Worm (Caenorhabditis elegans): ENCODE results near the gene enpl-1.

Gene enpl-1

ce11 chrIV:11142314-11143227 lies 23.5 kb downstream of the enpl-1 start, which contains the start of gene skih-2 (continued):
- TF ChIP-seq nfyb-1 (GFP tag; IDR thresholded peaks at IDR 0.05) (peak; percentile 45; the same call in 1 of the 2 replicates), ztf-22 (GFP tag; optimal IDR thresholded peaks at IDR 0.05) (no peak), C17E4.6 (GFP tag; IDR thresholded peaks at IDR 0.05) (no peak), lin-54 (GFP tag; optimal IDR thresholded peaks at IDR 0.05) (peak; percentile 75), hmg-1.2 (GFP tag; IDR thresholded peaks at IDR 0.05) (no peak), hrde-1 (tag; optimal IDR thresholded peaks at IDR 0.05; ENCODE audit: borderline replicate concordance) (no peak), snpc-1.3 (tag; optimal IDR thresholded peaks at IDR 0.05; ENCODE audit: insufficient read depth) (no peak), efl-1 (GFP tag; optimal IDR thresholded peaks at IDR 0.05) (peak; percentile 72), ceh-91 (GFP tag; IDR thresholded peaks at IDR 0.05) (peak; percentile 73), ceh-40 (GFP tag; IDR thresholded peaks at IDR 0.05) (no peak), C06A6.2 (GFP tag; conservative IDR thresholded peaks at IDR 0.05) (no peak), madf-6 (GFP tag; IDR thresholded peaks at IDR 0.05) (peak; percentile 95), mcd-1 (GFP tag; IDR thresholded peaks at IDR 0.05) (no peak), madf-8 (GFP tag; conservative IDR thresholded peaks at IDR 0.05) (peak; percentile 78), tbp1 (GFP tag; optimal IDR thresholded peaks at IDR 0.05) (no peak), F23B12.7 (tag; optimal IDR thresholded peaks at IDR 0.05; ENCODE audit: insufficient read depth) (no peak), sptf-2 (GFP tag; optimal IDR thresholded peaks at IDR 0.05) (no peak), hsf-1 (GFP tag; IDR thresholded peaks at IDR 0.05) (peak; percentile 98), lsl-1 (GFP tag; optimal IDR thresholded peaks at IDR 0.05) (peak; percentile 93), fkh-3 (tag; optimal IDR thresholded peaks at IDR 0.05) (no peak), F33H1.4 (GFP tag; IDR thresholded peaks at IDR 0.05) (peak; percentile 89), B0261.1 (tag; optimal IDR thresholded peaks at IDR 0.05) (no peak), ccch-3 (GFP tag; optimal IDR thresholded peaks at IDR 0.05) (no peak), K11D2.4 (GFP tag; IDR thresholded peaks at IDR 0.05) (no peak), T26A5.8 (tag; optimal IDR thresholded peaks at IDR 0.05) (no peak), aptf-2 (GFP tag; conservative IDR thresholded peaks at IDR 0.05) (no peak), nhr-80 (tag; optimal IDR thresholded peaks at IDR 0.05) (no peak), pbrm-1 (GFP tag; IDR thresholded peaks at IDR 0.05) (no peak)

ce11 chrIV:11143228-11143444 lies 24.0 kb downstream of the enpl-1 start, which contains the start of gene F01G4.4:
F01G4.4 (plus strand) TSS chrIV:11143345.
- no peak for TF ChIP-seq nfya-2 (GFP tag; IDR thresholded peaks at IDR 0.05)
- no peak for TF ChIP-seq B0261.1 (tag; optimal IDR thresholded peaks at IDR 0.05)
- no peak for TF ChIP-seq K11D2.4 (GFP tag; IDR thresholded peaks at IDR 0.05)
- TF ChIP-seq ceh-58 (GFP tag; IDR thresholded peaks at IDR 0.05): no peak
- no peak for TF ChIP-seq Y67H2A.10 (GFP tag; conservative IDR thresholded peaks at IDR 0.05)
- no peak for TF ChIP-seq rcor-1 (GFP tag; IDR thresholded peaks at IDR 0.05)
- no peak for TF ChIP-seq F55B11.4 (tag; optimal IDR thresholded peaks at IDR 0.05; ENCODE audit: borderline replicate concordance, insufficient read depth)
- no peak for TF ChIP-seq nhr-120 (GFP tag; IDR thresholded peaks at IDR 0.05)
- TF ChIP-seq hlh-12 (tag; optimal IDR thresholded peaks at IDR 0.05): no peak

- TF ChIP-seq ceh-27 (GFP tag; optimal IDR thresholded peaks at IDR 0.05) (no peak), F52B5.7 (tag; optimal IDR thresholded peaks at IDR 0.05) (peak; percentile 84), tbp1 (GFP tag; optimal IDR thresholded peaks at IDR 0.05) (peak; percentile 42), T07F8.4 (tag; optimal IDR thresholded peaks at IDR 0.05) (no peak), ekl-4 (GFP tag; IDR thresholded peaks at IDR 0.05) (peak; percentile 72), mcd-1 (GFP tag; IDR thresholded peaks at IDR 0.05) (no peak), fkh-3 (tag; optimal IDR thresholded peaks at IDR 0.05) (peak; percentile 57), Y79H2A.3 (GFP tag; conservative IDR thresholded peaks at IDR 0.05) (0 out of 2 replicates have a peak, but pooled peaks have one; percentile 39), rec-8 (tag; optimal IDR thresholded peaks at IDR 0.05) (peak in 1 of 2 experiments; percentile 53), ets-4 (GFP tag; optimal IDR thresholded peaks at IDR 0.05) (no peak), K11D2.4 (GFP tag; IDR thresholded peaks at IDR 0.05) (no peak), B0019.2 (GFP tag; conservative IDR thresholded peaks at IDR 0.05) (no peak), mes-4 (tag; optimal IDR thresholded peaks at IDR 0.05) (no peak), let-607 (tag; optimal IDR thresholded peaks at IDR 0.05) (no peak)
These were observed 26.8 kb downstream of the enpl-1 start for ce11 chrIV:11145929-11146339.

Data from whole organism, young adult.